Worm (Caenorhabditis elegans) whole organism, L4/young adult: ENCODE results near the gene crn-7.

Source experiments
- W03F9.2 ChIP-seq: fragments of 150-350 bp; optimal IDR thresholded peaks from 2 replicates; lab custom pipeline; 2014; ENCODE audit warnings: missing biosample characterization, missing genetic modification characterization
- dao-5 ChIP-seq: sonication (generic microtip); optimal IDR thresholded peaks from 2 replicates; lab custom pipeline; 2016; ENCODE audit warnings: missing genotype, missing genetic modification characterization, moderate library complexity, missing compliant biosample characterization
- him-1 ChIP-seq: sonication (generic microtip); optimal IDR thresholded peaks from 2 replicates; lab custom pipeline; 2016; ENCODE audit warnings: missing genotype, missing genetic modification reagents, missing genetic modification characterization, missing compliant biosample characterization

DNA sequence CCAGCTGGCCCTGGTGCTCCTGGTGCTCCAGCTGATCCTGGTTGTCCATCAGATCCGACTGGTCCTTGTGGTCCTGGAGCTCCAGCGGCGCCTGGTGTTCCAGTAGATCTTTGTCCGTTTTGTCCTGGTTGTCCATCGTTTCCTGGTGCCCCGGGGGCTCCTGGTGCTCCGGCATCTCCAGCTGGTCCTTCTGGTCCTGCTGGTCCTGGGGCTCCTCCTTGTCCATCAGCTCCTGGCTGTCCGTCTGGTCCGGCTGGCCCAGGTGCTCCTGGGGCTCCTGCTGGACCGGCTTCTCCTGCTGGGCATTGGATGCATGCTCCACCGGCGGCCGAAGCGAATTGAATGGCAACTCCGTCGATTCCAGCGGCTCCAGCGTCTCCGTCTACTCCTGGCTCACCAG, 5.7 kb upstream of the crn-7 start:
- TF ChIP-seq him-1 (no peak), W03F9.2 (no peak), dao-5 (no peak)
